Worm (Caenorhabditis elegans) whole organism, L2 larva: ENCODE results near the gene clec-232.

Experiments used
- R02D3.7 ChIP-seq: fragments of 150-350 bp; optimal IDR thresholded peaks from 2 replicates; lab custom pipeline; 2014; ENCODE audit warnings: missing biosample characterization, missing genetic modification characterization
- ZK546.5 ChIP-seq: sonication (generic microtip); optimal IDR thresholded peaks from 2 replicates; lab custom pipeline; 2017; ENCODE audit warnings: missing biosample characterization, missing genetic modification characterization
- ama-1 ChIP-seq: fragments of 150-350 bp; optimal IDR thresholded peaks from 2 replicates; lab custom pipeline; 2018; ENCODE audit warnings: inconsistent platforms
- ceh-82 ChIP-seq: fragments of 150-350 bp; optimal IDR thresholded peaks from 2 replicates; lab custom pipeline; 2014; ENCODE audit warnings: missing biosample characterization, missing genetic modification characterization
- egl-27 ChIP-seq: sonication (generic microtip); optimal IDR thresholded peaks from 3 replicates; lab custom pipeline; 2017; ENCODE audit warnings: missing biosample characterization, missing genetic modification reagents, missing genetic modification characterization
- elt-1 ChIP-seq: fragments of 150-350 bp; optimal IDR thresholded peaks from 2 replicates; lab custom pipeline; 2014; ENCODE audit warnings: missing biosample characterization, missing genetic modification characterization
- gmeb-1 ChIP-seq: fragments of 150-350 bp; optimal IDR thresholded peaks from 2 replicates; lab custom pipeline; 2014; ENCODE audit warnings: missing biosample characterization, missing genetic modification characterization
- lsy-2 ChIP-seq, 2 experiments: fragments of 150-350 bp in 1 of 2; sonication (generic microtip) in 1 of 2; optimal IDR thresholded peaks; 2 replicates each; lab custom pipeline; 2014 to 2017; ENCODE audit warnings: missing biosample characterization in 2 of 2, missing genetic modification characterization in 2 of 2
- nhr-11 ChIP-seq: fragments of 150-350 bp; optimal IDR thresholded peaks from 2 replicates; lab custom pipeline; 2014; ENCODE audit warnings: missing biosample characterization, missing genetic modification characterization
- nhr-77 ChIP-seq: fragments of 150-350 bp; optimal IDR thresholded peaks from 2 replicates; lab custom pipeline; 2014; ENCODE audit warnings: missing biosample characterization, missing genetic modification characterization
- snpc-4 ChIP-seq: fragments of 150-350 bp; optimal IDR thresholded peaks from 2 replicates; lab custom pipeline; 2014; ENCODE audit warnings: missing biosample characterization, missing genetic modification characterization
- unc-55 ChIP-seq: fragments of 150-350 bp; sonication (generic microtip); optimal IDR thresholded peaks from 3 replicates; lab custom pipeline; 2014; ENCODE audit warnings: missing biosample characterization, missing genetic modification reagents, missing genetic modification characterization

ce11 chrV:16017671-16018070 is 41.7 kb downstream of the clec-232 start, which contains the start of gene srx-43:
- TF ChIP-seq nhr-11 (tag; lab: Kevin White, UChicago) (no peak), R02D3.7 (tag; lab: Kevin White, UChicago) (no peak), ZK546.5 (tag; lab: Kevin White, UChicago) (no peak), snpc-4 (tag; lab: Kevin White, UChicago) (no peak), ama-1 (lab: Kevin White, UChicago) (no peak), lsy-2 (tag; optimal IDR thresholded peaks at IDR 0.05; lab: Kevin White, UChicago) (no peak), gmeb-1 (tag; lab: Kevin White, UChicago) (no peak), ceh-82 (tag; lab: Kevin White, UChicago) (no peak), unc-55 (no peak), egl-27 (tag; lab: Kevin White, UChicago) (no peak), elt-1 (no peak), nhr-77 (tag; lab: Kevin White, UChicago) (no peak)
